Worm (Caenorhabditis elegans): Measurements from ENCODE around the gene F13A2.2.

- no peak for TF ChIP-seq F57C9.4 (tag; optimal IDR thresholded peaks at IDR 0.05)
- TF ChIP-seq F10E7.11 (tag; optimal IDR thresholded peaks at IDR 0.05), result no peak
- no peak for TF ChIP-seq ceh-40 (GFP tag; IDR thresholded peaks at IDR 0.05)
- no peak for TF ChIP-seq snpc-4 (GFP tag; optimal IDR thresholded peaks at IDR 0.05)
- no peak for TF ChIP-seq snpc-4 (tag; optimal IDR thresholded peaks at IDR 0.05)
- TF ChIP-seq lag-1 (GFP tag; IDR thresholded peaks at IDR 0.05), result no peak
- no peak for TF ChIP-seq ama-1 (optimal IDR thresholded peaks at IDR 0.05)
- TF ChIP-seq ama-1 (GFP tag; optimal IDR thresholded peaks at IDR 0.05), result no peak
- TF ChIP-seq rcor-1 (GFP tag; IDR thresholded peaks at IDR 0.05), result no peak
- TF ChIP-seq ztf-6 (GFP tag; IDR thresholded peaks at IDR 0.05), result no peak
- TF ChIP-seq Y56A3A.18 (GFP tag; IDR thresholded peaks at IDR 0.05), result no peak
Measured at ce11 chrV:4423087-4423486, 38.7 kb upstream of the F13A2.2 start.

Data from whole organism, young adult.